ENCODE assay signal across 1 fruit fly cellular context in genomic region chr2L:11037583-11038517, dm6.
TF ChIP-seq lines count a peak whose summit lies in the region.

No protein-coding gene starts in this region.

TF ChIP-seq in whole organism, embryonic, 481 proteins besides CTCF, POLR2A, EP300 and RAD21 (continued from another document and continues in another):
- TF ChIP-seq MBD-R2 (GFP tag; IDR thresholded peaks at IDR 0.05; lab: Robert Waterston, UW) (no peak), Ptx1 (GFP tag; IDR thresholded peaks at IDR 0.05; lab: Robert Waterston, UW) (peak; percentile 72), klu (GFP tag; IDR thresholded peaks at IDR 0.05; lab: Robert Waterston, UW) (peak; percentile 47; the same call in 1 of the 2 replicates), CG10979 (tag; optimal IDR thresholded peaks at IDR 0.05; lab: Kevin White, UChicago) (peak; percentile 74), dati (GFP tag; IDR thresholded peaks at IDR 0.05; lab: Robert Waterston, UW) (no peak), scrt (GFP tag; optimal IDR thresholded peaks at IDR 0.05; lab: Kevin White, UChicago) (no peak), jumu (GFP tag; optimal IDR thresholded peaks at IDR 0.05; lab: Kevin White, UChicago) (no peak), CG4707 (GFP tag; optimal IDR thresholded peaks at IDR 0.05; lab: Kevin White, UChicago) (no peak), br (optimal IDR thresholded peaks at IDR 0.05; lab: Kevin White, UChicago) (no peak), Hmx (GFP tag; optimal IDR thresholded peaks at IDR 0.05; lab: Kevin White, UChicago) (no peak), CG14667 (GFP tag; IDR thresholded peaks at IDR 0.05; lab: Robert Waterston, UW) (no peak), CG11398 (GFP tag; optimal IDR thresholded peaks at IDR 0.05; lab: Kevin White, UChicago) (no peak), bowl (GFP tag; IDR thresholded peaks at IDR 0.05; lab: Robert Waterston, UW) (no peak), CG9609 (GFP tag; optimal IDR thresholded peaks at IDR 0.05; lab: Kevin White, UChicago) (peak; percentile 11), CG2678 (tag; optimal IDR thresholded peaks at IDR 0.05; lab: Kevin White, UChicago) (peak; percentile 60), Spps (tag; optimal IDR thresholded peaks at IDR 0.05; lab: Kevin White, UChicago) (peak; percentile 15), tx (GFP tag; optimal IDR thresholded peaks at IDR 0.05; lab: Kevin White, UChicago) (peak; percentile 16), tgo (GFP tag; IDR thresholded peaks at IDR 0.05; lab: Robert Waterston, UW) (peak; percentile 39; the same call in 2 of the 3 replicates), gce (GFP tag; IDR thresholded peaks at IDR 0.05; lab: Robert Waterston, UW) (no peak), CG3995 (GFP tag; optimal IDR thresholded peaks at IDR 0.05; lab: Kevin White, UChicago) (no peak), pfk (GFP tag; optimal IDR thresholded peaks at IDR 0.05; lab: Kevin White, UChicago) (no peak), Hey (tag; optimal IDR thresholded peaks at IDR 0.05; lab: Kevin White, UChicago) (no peak), CG3726 (GFP tag; IDR thresholded peaks at IDR 0.05; lab: Robert Waterston, UW) (no peak), CrebB (tag; optimal IDR thresholded peaks at IDR 0.05; lab: Kevin White, UChicago) (no peak), Lhr (GFP tag; optimal IDR thresholded peaks at IDR 0.05; lab: Kevin White, UChicago) (peak; percentile 23), CG31441 (GFP tag; IDR thresholded peaks at IDR 0.05; lab: Robert Waterston, UW) (peak; percentile 56), D (optimal IDR thresholded peaks at IDR 0.05; lab: Kevin White, UChicago) (no peak), D (GFP tag; optimal IDR thresholded peaks at IDR 0.05; lab: Kevin White, UChicago) (peak; percentile 45), ato (GFP tag; IDR thresholded peaks at IDR 0.05; lab: Robert Waterston, UW; ENCODE audit: partially characterized antibody) (no peak), CG2202 (tag; optimal IDR thresholded peaks at IDR 0.05; lab: Kevin White, UChicago) (peak; percentile 46), pita (GFP tag; optimal IDR thresholded peaks at IDR 0.05; lab: Kevin White, UChicago) (no peak), tin (GFP tag; optimal IDR thresholded peaks at IDR 0.05; lab: Kevin White, UChicago) (peak; percentile 35), CG34224 (GFP tag; IDR thresholded peaks at IDR 0.05; lab: Robert Waterston, UW; ENCODE audit: partially characterized antibody) (no peak), gcm2 (GFP tag; optimal IDR thresholded peaks at IDR 0.05; lab: Kevin White, UChicago) (peak; percentile 22), CG1233 (GFP tag; optimal IDR thresholded peaks at IDR 0.05; lab: Kevin White, UChicago) (peak; percentile 2), Ravus (GFP tag; IDR thresholded peaks at IDR 0.05; lab: Robert Waterston, UW) (no peak; the same call in 1 of the 2 replicates), lola (GFP tag; optimal IDR thresholded peaks at IDR 0.05; lab: Kevin White, UChicago) (peak in 1 of 3 experiments; percentile 76), Fer1 (GFP tag; optimal IDR thresholded peaks at IDR 0.05; lab: Kevin White, UChicago) (peak; percentile 33), CHES-1-like (GFP tag; optimal IDR thresholded peaks at IDR 0.05; lab: Kevin White, UChicago) (peak; percentile 9), Atf3 (GFP tag; optimal IDR thresholded peaks at IDR 0.05; lab: Kevin White, UChicago) (no peak), Atf-2 (GFP tag; optimal IDR thresholded peaks at IDR 0.05; lab: Kevin White, UChicago) (no peak), CG8765 (GFP tag; IDR thresholded peaks at IDR 0.05; lab: Robert Waterston, UW) (no peak), lilli (GFP tag; optimal IDR thresholded peaks at IDR 0.05; lab: Kevin White, UChicago) (peak; percentile 43), al (GFP tag; IDR thresholded peaks at IDR 0.05; lab: Robert Waterston, UW) (0 out of 2 replicates have a peak, but pooled peaks have one; percentile 7), croc (GFP tag; conservative IDR thresholded peaks at IDR 0.05; lab: Robert Waterston, UW) (peak; percentile 27; the same call in 2 of the 3 replicates), CG15011 (GFP tag; optimal IDR thresholded peaks at IDR 0.05; lab: Kevin White, UChicago) (no peak), CG10267 (tag; optimal IDR thresholded peaks at IDR 0.05; lab: Kevin White, UChicago) (peak; percentile 56), CG10462 (GFP tag; optimal IDR thresholded peaks at IDR 0.05; lab: Kevin White, UChicago) (peak; percentile 37), CG11723 (GFP tag; optimal IDR thresholded peaks at IDR 0.05; lab: Kevin White, UChicago) (peak; percentile 50), Dad (GFP tag; optimal IDR thresholded peaks at IDR 0.05; lab: Kevin White, UChicago) (no peak), tll (GFP tag; optimal IDR thresholded peaks at IDR 0.05; lab: Kevin White, UChicago) (no peak), eyg (GFP tag; optimal IDR thresholded peaks at IDR 0.05; lab: Kevin White, UChicago) (no peak), NC2β (GFP tag; optimal IDR thresholded peaks at IDR 0.05; lab: Kevin White, UChicago) (peak; percentile 20), hb (GFP tag; IDR thresholded peaks at IDR 0.05; lab: Robert Waterston, UW; ENCODE audit: partially characterized antibody) (no peak), Eip74EF (GFP tag; optimal IDR thresholded peaks at IDR 0.05; lab: Kevin White, UChicago) (no peak), Chrac-16 (GFP tag; optimal IDR thresholded peaks at IDR 0.05; lab: Kevin White, UChicago) (peak; percentile 52), CG11504 (tag; optimal IDR thresholded peaks at IDR 0.05; lab: Kevin White, UChicago) (peak; percentile 69), CG7271 (tag; optimal IDR thresholded peaks at IDR 0.05; lab: Kevin White, UChicago) (no peak), CG7987 (GFP tag; optimal IDR thresholded peaks at IDR 0.05; lab: Kevin White, UChicago) (no peak), CG3281 (GFP tag; optimal IDR thresholded peaks at IDR 0.05; lab: Kevin White, UChicago) (peak; percentile 20), toy (GFP tag; IDR thresholded peaks at IDR 0.05; lab: Robert Waterston, UW) (no peak), CG9797 (GFP tag; optimal IDR thresholded peaks at IDR 0.05; lab: Kevin White, UChicago) (no peak), Camta (GFP tag; optimal IDR thresholded peaks at IDR 0.05; lab: Kevin White, UChicago) (peak; percentile 31), pzg (GFP tag; optimal IDR thresholded peaks at IDR 0.05; lab: Kevin White, UChicago) (no peak), CG11696 (GFP tag; IDR thresholded peaks at IDR 0.05; lab: Robert Waterston, UW) (no peak), Poxn (GFP tag; IDR thresholded peaks at IDR 0.05; lab: Robert Waterston, UW) (no peak), CG1832 (GFP tag; optimal IDR thresholded peaks at IDR 0.05; lab: Kevin White, UChicago) (no peak), shn (GFP tag; optimal IDR thresholded peaks at IDR 0.05; lab: Kevin White, UChicago) (peak; percentile 25), Neu2 (GFP tag; optimal IDR thresholded peaks at IDR 0.05; lab: Kevin White, UChicago; ENCODE audit: borderline replicate concordance) (no peak), maf-S (GFP tag; optimal IDR thresholded peaks at IDR 0.05; lab: Kevin White, UChicago) (no peak), Bteb2 (GFP tag; optimal IDR thresholded peaks at IDR 0.05; lab: Kevin White, UChicago) (peak; percentile 53), cas (GFP tag; IDR thresholded peaks at IDR 0.05; lab: Robert Waterston, UW) (no peak), Dip3 (GFP tag; optimal IDR thresholded peaks at IDR 0.05; lab: Kevin White, UChicago) (peak; percentile 40), CG8478 (optimal IDR thresholded peaks at IDR 0.05; lab: Kevin White, UChicago) (peak; percentile 43), sob (GFP tag; IDR thresholded peaks at IDR 0.05; lab: Robert Waterston, UW) (0 out of 2 replicates have a peak, but pooled peaks have one; percentile 27), CG8089 (GFP tag; optimal IDR thresholded peaks at IDR 0.05; lab: Kevin White, UChicago) (no peak), luna (GFP tag; optimal IDR thresholded peaks at IDR 0.05; lab: Kevin White, UChicago) (no peak), CG17359 (tag; optimal IDR thresholded peaks at IDR 0.05; lab: Kevin White, UChicago) (peak; percentile 17), Rfx (GFP tag; IDR thresholded peaks at IDR 0.05; lab: Robert Waterston, UW) (peak; percentile 53; the same call in 1 of the 2 replicates), gt (GFP tag; IDR thresholded peaks at IDR 0.05; lab: Robert Waterston, UW) (no peak), CG12744 (GFP tag; optimal IDR thresholded peaks at IDR 0.05; lab: Kevin White, UChicago) (no peak), BEAF-32 (GFP tag; optimal IDR thresholded peaks at IDR 0.05; lab: Kevin White, UChicago) (no peak), Hsf (GFP tag; optimal IDR thresholded peaks at IDR 0.05; lab: Kevin White, UChicago) (peak; percentile 61), CG6791 (GFP tag; IDR thresholded peaks at IDR 0.05; lab: Robert Waterston, UW; ENCODE audit: partially characterized antibody) (no peak), CG1024 (GFP tag; IDR thresholded peaks at IDR 0.05; lab: Robert Waterston, UW) (no peak), CG12104 (GFP tag; optimal IDR thresholded peaks at IDR 0.05; lab: Kevin White, UChicago) (peak; percentile 23), knrl (GFP tag; IDR thresholded peaks at IDR 0.05; lab: Robert Waterston, UW; ENCODE audit: partially characterized antibody) (no peak), Sry-β (GFP tag; optimal IDR thresholded peaks at IDR 0.05; lab: Kevin White, UChicago) (no peak), CG8359 (GFP tag; optimal IDR thresholded peaks at IDR 0.05; lab: Kevin White, UChicago; ENCODE audit: borderline replicate concordance) (no peak), lbe (GFP tag; optimal IDR thresholded peaks at IDR 0.05; lab: Kevin White, UChicago) (no peak), CG33557 (GFP tag; optimal IDR thresholded peaks at IDR 0.05; lab: Kevin White, UChicago) (peak; percentile 15), CG4424 (GFP tag; optimal IDR thresholded peaks at IDR 0.05; lab: Kevin White, UChicago) (peak; percentile 46), kni (GFP tag; optimal IDR thresholded peaks at IDR 0.05; lab: Kevin White, UChicago) (peak; percentile 95), CG13287 (GFP tag; IDR thresholded peaks at IDR 0.05; lab: Robert Waterston, UW; ENCODE audit: partially characterized antibody) (no peak), CG10147 (GFP tag; optimal IDR thresholded peaks at IDR 0.05; lab: Kevin White, UChicago) (peak; percentile 15), CG16863 (GFP tag; optimal IDR thresholded peaks at IDR 0.05; lab: Kevin White, UChicago) (peak; percentile 36), Sin3A (optimal IDR thresholded peaks at IDR 0.05; lab: Kevin White, UChicago) (no peak), tio (GFP tag; optimal IDR thresholded peaks at IDR 0.05; lab: Kevin White, UChicago) (peak; percentile 53), CG11560 (tag; IDR thresholded peaks at IDR 0.05; lab: Robert Waterston, UW) (no peak), CG4730 (GFP tag; IDR thresholded peaks at IDR 0.05; lab: Robert Waterston, UW) (peak; percentile 22; the same call in 1 of the 2 replicates), H2.0 (GFP tag; IDR thresholded peaks at IDR 0.05; lab: Robert Waterston, UW) (peak; percentile 39), da (GFP tag; optimal IDR thresholded peaks at IDR 0.05; lab: Kevin White, UChicago) (no peak), gsb (GFP tag; IDR thresholded peaks at IDR 0.05; lab: Robert Waterston, UW) (no peak), CG10321 (GFP tag; IDR thresholded peaks at IDR 0.05; lab: Robert Waterston, UW) (0 out of 2 replicates have a peak, but pooled peaks have one; percentile 22), CG17385 (GFP tag; optimal IDR thresholded peaks at IDR 0.05; lab: Kevin White, UChicago) (peak; percentile 47), CG30403 (GFP tag; optimal IDR thresholded peaks at IDR 0.05; lab: Kevin White, UChicago) (peak; percentile 81), CG14965 (GFP tag; optimal IDR thresholded peaks at IDR 0.05; lab: Kevin White, UChicago; ENCODE audit: borderline replicate concordance) (no peak), sc (optimal IDR thresholded peaks at IDR 0.05; lab: Kevin White, UChicago) (no peak), sc (GFP tag; optimal IDR thresholded peaks at IDR 0.05; lab: Kevin White, UChicago) (peak; percentile 51), Hand (GFP tag; optimal IDR thresholded peaks at IDR 0.05; lab: Kevin White, UChicago) (no peak), oc (tag; optimal IDR thresholded peaks at IDR 0.05; lab: Kevin White, UChicago) (no peak), CG32532 (GFP tag; IDR thresholded peaks at IDR 0.05; lab: Robert Waterston, UW) (0 out of 2 replicates have a peak, but pooled peaks have one; percentile 43), ken (GFP tag; IDR thresholded peaks at IDR 0.05; lab: Robert Waterston, UW) (no peak; the same call in 2 of the 3 replicates), CG14014 (GFP tag; IDR thresholded peaks at IDR 0.05; lab: Robert Waterston, UW) (peak; percentile 36; the same call in 1 of the 2 replicates), CG9876 (GFP tag; optimal IDR thresholded peaks at IDR 0.05; lab: Kevin White, UChicago) (no peak), chinmo (GFP tag; IDR thresholded peaks at IDR 0.05; lab: Robert Waterston, UW; ENCODE audit: partially characterized antibody) (0 out of 4 replicates have a peak, but pooled peaks have one; percentile 9), Usf (GFP tag; optimal IDR thresholded peaks at IDR 0.05; lab: Kevin White, UChicago) (peak; percentile 24), CG2875 (GFP tag; optimal IDR thresholded peaks at IDR 0.05; lab: Kevin White, UChicago) (peak; percentile 17), CG2199 (GFP tag; IDR thresholded peaks at IDR 0.05; lab: Robert Waterston, UW) (peak; percentile 83; the same call in 2 of the 3 replicates), ham (GFP tag; IDR thresholded peaks at IDR 0.05; lab: Robert Waterston, UW) (no peak), CG18011 (GFP tag; optimal IDR thresholded peaks at IDR 0.05; lab: Kevin White, UChicago) (no peak), pnt (GFP tag; optimal IDR thresholded peaks at IDR 0.05; lab: Kevin White, UChicago) (peak; percentile 24), Nf-YB (GFP tag; optimal IDR thresholded peaks at IDR 0.05; lab: Kevin White, UChicago) (peak; percentile 49), ara (GFP tag; IDR thresholded peaks at IDR 0.05; lab: Robert Waterston, UW) (no peak), Pdp1 (GFP tag; optimal IDR thresholded peaks at IDR 0.05; lab: Kevin White, UChicago) (peak; percentile 9 to 34), CG13894 (tag; optimal IDR thresholded peaks at IDR 0.05; lab: Kevin White, UChicago) (no peak), Aef1 (GFP tag; IDR thresholded peaks at IDR 0.05; lab: Robert Waterston, UW) (peak; percentile 15; the same call in 1 of the 3 replicates), hth (optimal IDR thresholded peaks at IDR 0.05; lab: Kevin White, UChicago) (no peak), ash1 (GFP tag; optimal IDR thresholded peaks at IDR 0.05; lab: Kevin White, UChicago) (no peak), sisA (GFP tag; IDR thresholded peaks at IDR 0.05; lab: Robert Waterston, UW) (peak; percentile 34; the same call in 1 of the 2 replicates), Dip2 (GFP tag; IDR thresholded peaks at IDR 0.05; lab: Robert Waterston, UW) (no peak), Dref (GFP tag; IDR thresholded peaks at IDR 0.05; lab: Robert Waterston, UW) (no peak)
